Worm (Caenorhabditis elegans) whole organism, L4 larva: Measurements from ENCODE around the gene ver-4.

Experiments used
- T26A8.4 ChIP-seq: fragments of 200-800 bp; sonication (Bioruptor generic); IDR thresholded peaks from 2 replicates; pipeline ENCODE4 v1.3.6; 2022; ENCODE audit warnings: missing genetic modification characterization, missing compliant biosample characterization
- aha-1 ChIP-seq: fragments of 150-350 bp; peaks from one replicate; lab custom pipeline; 2014; ENCODE audit warnings: missing biosample characterization, missing genetic modification characterization
- aly-2 ChIP-seq: sonication (generic microtip); optimal IDR thresholded peaks from 2 replicates; lab custom pipeline; 2018; ENCODE audit warnings: missing biosample characterization, missing genetic modification characterization
- ceh-20 ChIP-seq: fragments of 200-800 bp; sonication (Bioruptor generic); IDR thresholded peaks from 2 replicates; pipeline ENCODE4 v1.3.6; 2022; ENCODE audit warnings: missing genetic modification reagents, missing genetic modification characterization, missing compliant biosample characterization
- ceh-44 ChIP-seq: fragments of 200-800 bp; sonication (Bioruptor generic); IDR thresholded peaks from 2 replicates; pipeline ENCODE4 v1.3.6; 2022; ENCODE audit warnings: missing genetic modification reagents, missing genetic modification characterization, missing compliant biosample characterization
- ceh-62 ChIP-seq: sonication (generic microtip); optimal IDR thresholded peaks from 2 replicates; lab custom pipeline; 2017; ENCODE audit warnings: missing biosample characterization, missing genetic modification characterization
- ceh-82 ChIP-seq: sonication (generic microtip); optimal IDR thresholded peaks from 2 replicates; lab custom pipeline; 2017; ENCODE audit warnings: missing biosample characterization, missing genetic modification characterization
- ctbp-1 ChIP-seq: fragments of 200-800 bp; sonication (Bioruptor generic); IDR thresholded peaks from 2 replicates; pipeline ENCODE4 v1.3.6; 2022; ENCODE audit warnings: missing genetic modification reagents, missing genetic modification characterization, missing compliant biosample characterization
- daf-16 ChIP-seq, 3 experiments: sonication (generic microtip); optimal IDR thresholded peaks; 2 replicates each; lab custom pipeline; 2016 to 2017; ENCODE audit warnings: missing genetic modification characterization in 3 of 3, missing genetic modification reagents in 3 of 3, mild to moderate bottlenecking in 2 of 3, missing compliant biosample characterization in 2 of 3, missing biosample characterization in 1 of 3, moderate library complexity in 1 of 3
- daf-8 ChIP-seq: fragments of 200-800 bp; sonication (Bioruptor generic); IDR thresholded peaks from 2 replicates; pipeline ENCODE4 v1.3.6; 2022; ENCODE audit warnings: missing genetic modification characterization, missing compliant biosample characterization
- dmd-6 ChIP-seq: fragments of 200-800 bp; sonication (Bioruptor generic); IDR thresholded peaks from 2 replicates; pipeline ENCODE4 v1.3.6; 2022; ENCODE audit warnings: missing genetic modification reagents, missing genetic modification characterization, missing compliant biosample characterization
- dmd-8 ChIP-seq: fragments of 200-800 bp; sonication (Bioruptor generic); IDR thresholded peaks from 2 replicates; pipeline ENCODE4 v1.3.6; 2022; ENCODE audit warnings: missing genetic modification characterization, missing compliant biosample characterization
- duxl-1 ChIP-seq: sonication (generic microtip); optimal IDR thresholded peaks from 2 replicates; lab custom pipeline; 2016; ENCODE audit warnings: mild to moderate bottlenecking, missing genetic modification characterization, moderate library complexity, missing compliant biosample characterization; ENCODE audit not compliant: poor library complexity
- dve-1 ChIP-seq: sonication (generic microtip); optimal IDR thresholded peaks from 2 replicates; lab custom pipeline; 2017; ENCODE audit warnings: antibody characterized with exemption, mild to moderate bottlenecking, missing genetic modification characterization, missing compliant biosample characterization; ENCODE audit not compliant: insufficient read depth
- hif-1 ChIP-seq, 2 experiments: sonication (generic microtip); optimal IDR thresholded peaks; 2 replicates each; lab custom pipeline; 2016 to 2017; ENCODE audit warnings: missing compliant biosample characterization in 2 of 2, missing genetic modification characterization in 2 of 2, missing genetic modification reagents in 2 of 2, missing genotype in 2 of 2, mild to moderate bottlenecking in 1 of 2
- hlh-11 ChIP-seq: fragments of 200-800 bp; sonication (Bioruptor generic); optimal IDR thresholded peaks from 2 replicates; lab custom pipeline; 2018; ENCODE audit warnings: mild to moderate bottlenecking, missing genetic modification characterization, missing compliant biosample characterization
- hlh-30 ChIP-seq: sonication (generic microtip); optimal IDR thresholded peaks from 2 replicates; lab custom pipeline; 2017; ENCODE audit warnings: antibody characterized with exemption, mild to moderate bottlenecking, missing genetic modification characterization, missing compliant biosample characterization; ENCODE audit not compliant: insufficient read depth
- hmg-1.1 ChIP-seq: fragments of 200-800 bp; sonication (Bioruptor generic); IDR thresholded peaks from 2 replicates; pipeline ENCODE4 v1.3.6; 2022; ENCODE audit warnings: missing genetic modification reagents, missing genetic modification characterization, missing compliant biosample characterization
- lin-1 ChIP-seq: fragments of 200-800 bp; sonication (Bioruptor generic); IDR thresholded peaks from 2 replicates; pipeline ENCODE4 v1.3.6; 2022; ENCODE audit warnings: missing genetic modification reagents, missing genetic modification characterization, missing compliant biosample characterization
- lin-15B ChIP-seq: fragments of 150-350 bp; sonication (generic microtip); optimal IDR thresholded peaks from 3 replicates; lab custom pipeline; 2014; ENCODE audit warnings: missing biosample characterization, missing genetic modification characterization
- lin-29 ChIP-seq: fragments of 200-800 bp; sonication (Bioruptor generic); IDR thresholded peaks from 2 replicates; pipeline ENCODE4 v1.3.6; 2022; ENCODE audit warnings: missing genetic modification reagents, missing genetic modification characterization, missing compliant biosample characterization
- madf-9 ChIP-seq: fragments of 200-800 bp; sonication (Bioruptor generic); conservative IDR thresholded peaks from 2 replicates; pipeline ENCODE4 v1.3.6; 2022; ENCODE audit warnings: missing genetic modification reagents, missing genetic modification characterization, missing compliant biosample characterization
- mdt-29 ChIP-seq: fragments of 200-800 bp; sonication (Bioruptor generic); IDR thresholded peaks from 2 replicates; pipeline ENCODE4 v1.3.6; 2022; ENCODE audit warnings: missing genetic modification reagents, missing genetic modification characterization, missing compliant biosample characterization
- mxl-2 ChIP-seq: fragments of 200-800 bp; sonication (Bioruptor generic); conservative IDR thresholded peaks from 2 replicates; pipeline ENCODE4 v1.3.6; 2022; ENCODE audit warnings: missing genetic modification reagents, missing genetic modification characterization, missing compliant biosample characterization
- mxl-3 ChIP-seq: fragments of 200-800 bp; sonication (Bioruptor generic); optimal IDR thresholded peaks from 2 replicates; lab custom pipeline; 2018; ENCODE audit warnings: mild to moderate bottlenecking, missing genetic modification characterization, missing compliant biosample characterization
- nhr-237 ChIP-seq: sonication (generic microtip); optimal IDR thresholded peaks from 2 replicates; lab custom pipeline; 2017; ENCODE audit warnings: missing biosample characterization, missing genetic modification characterization
- nhr-28 ChIP-seq: fragments of 150-350 bp; optimal IDR thresholded peaks from 2 replicates; lab custom pipeline; 2014; ENCODE audit warnings: missing biosample characterization, missing genetic modification characterization
- nhr-41 ChIP-seq: fragments of 200-800 bp; sonication (Bioruptor generic); IDR thresholded peaks from 2 replicates; pipeline ENCODE4 v1.3.6; 2022; ENCODE audit warnings: missing genetic modification reagents, missing genetic modification characterization, missing compliant biosample characterization
- nhr-77 ChIP-seq: fragments of 150-350 bp; optimal IDR thresholded peaks from 2 replicates; lab custom pipeline; 2014; ENCODE audit warnings: missing biosample characterization, missing genetic modification characterization
- php-3 ChIP-seq: fragments of 200-800 bp; sonication (Bioruptor generic); IDR thresholded peaks from 2 replicates; pipeline ENCODE4 v1.3.6; 2022; ENCODE audit warnings: missing genetic modification reagents, missing genetic modification characterization, missing compliant biosample characterization
- pqm-1 ChIP-seq: sonication (generic microtip); optimal IDR thresholded peaks from 2 replicates; lab custom pipeline; 2017; ENCODE audit warnings: missing biosample characterization, missing genetic modification characterization
- saeg-2 ChIP-seq: fragments of 200-800 bp; sonication (Bioruptor generic); IDR thresholded peaks from 2 replicates; pipeline ENCODE4 v1.3.6; 2022; ENCODE audit warnings: missing genetic modification reagents, missing genetic modification characterization, missing compliant biosample characterization
- spr-3 ChIP-seq: fragments of 200-800 bp; sonication (Bioruptor generic); optimal IDR thresholded peaks from 2 replicates; lab custom pipeline; 2018; ENCODE audit warnings: mild to moderate bottlenecking, missing genetic modification characterization, missing compliant biosample characterization
- tag-97 ChIP-seq: fragments of 200-800 bp; sonication (Bioruptor generic); IDR thresholded peaks from 2 replicates; pipeline ENCODE4 v1.3.6; 2022; ENCODE audit warnings: missing genetic modification characterization, missing compliant biosample characterization
- tra-1 ChIP-seq: fragments of 200-800 bp; sonication (Bioruptor generic); IDR thresholded peaks from 2 replicates; pipeline ENCODE4 v1.3.6; 2022; ENCODE audit warnings: missing genetic modification reagents, missing genetic modification characterization, missing compliant biosample characterization
- zag-1 ChIP-seq: fragments of 150-350 bp; optimal IDR thresholded peaks from 2 replicates; lab custom pipeline; 2014; ENCODE audit warnings: missing biosample characterization, missing genetic modification characterization
- ztf-11 ChIP-seq: fragments of 150-350 bp; optimal IDR thresholded peaks from 2 replicates; lab custom pipeline; 2014; ENCODE audit warnings: missing biosample characterization, missing genetic modification characterization
- ztf-7 ChIP-seq: fragments of 150-350 bp; optimal IDR thresholded peaks from 2 replicates; lab custom pipeline; 2014; ENCODE audit warnings: missing biosample characterization, missing genetic modification characterization

ver-4 gene

DNA sequence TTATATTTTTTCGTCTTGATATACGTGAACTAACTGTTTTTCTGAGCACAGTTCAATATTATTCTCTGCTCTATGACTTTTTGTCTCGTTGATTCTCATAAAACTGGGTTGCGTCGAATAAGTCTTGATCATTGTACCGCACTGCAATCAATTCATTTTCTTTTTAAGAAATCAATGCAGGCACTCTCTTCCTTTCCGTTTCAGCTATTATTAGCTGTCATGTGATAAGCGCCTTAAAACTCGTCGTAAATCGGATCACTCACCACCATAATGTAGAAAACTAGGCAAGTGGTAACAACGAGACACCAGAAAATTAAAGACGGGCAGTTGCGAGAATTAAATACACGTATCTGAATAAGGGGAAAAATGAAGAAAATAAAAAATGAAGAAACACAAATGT, 25.2 kb downstream of the ver-4 start:
- TF ChIP-seq spr-3 (GFP tag; lab: Kevin White, UChicago) = no peak
- no peak for TF ChIP-seq T26A8.4 (GFP tag; lab: Robert Waterston, UW)
- TF ChIP-seq ceh-82 (tag; lab: Kevin White, UChicago) = no peak
- TF ChIP-seq daf-16 (GFP tag; optimal IDR thresholded peaks at IDR 0.05; lab: Kevin White, UChicago) = no peak
- TF ChIP-seq daf-16 (tag; optimal IDR thresholded peaks at IDR 0.05; lab: Kevin White, UChicago) = peak; percentile 63
- peak; percentile 49 for TF ChIP-seq dmd-6 (GFP tag; lab: Robert Waterston, UW)
- no peak for TF ChIP-seq ceh-62
- no peak for TF ChIP-seq duxl-1
- no peak for TF ChIP-seq nhr-41
- TF ChIP-seq hmg-1.1 = no peak
- TF ChIP-seq hlh-30 (tag; lab: Kevin White, UChicago) = peak; percentile 8
- TF ChIP-seq lin-15B (tag; lab: Kevin White, UChicago) = no peak
- peak; percentile 47 for TF ChIP-seq hlh-11 (tag; lab: Kevin White, UChicago)
- TF ChIP-seq aly-2 (tag; lab: Kevin White, UChicago) = no peak
- TF ChIP-seq php-3 = peak; percentile 20; the same call in 1 of the 2 replicates
- TF ChIP-seq ceh-44 (GFP tag; lab: Robert Waterston, UW) = no peak
- TF ChIP-seq nhr-28 = peak; percentile 21
- TF ChIP-seq ceh-20 = no peak
- no peak for TF ChIP-seq madf-9 (GFP tag; lab: Robert Waterston, UW)
- TF ChIP-seq daf-8 = no peak
- peak; percentile 59 for TF ChIP-seq dve-1 (tag; lab: Kevin White, UChicago)
- TF ChIP-seq mxl-3 (GFP tag; lab: Kevin White, UChicago) = no peak
- TF ChIP-seq hif-1 (tag; optimal IDR thresholded peaks at IDR 0.05; lab: Kevin White, UChicago) = no peak
- TF ChIP-seq lin-29 (GFP tag; lab: Robert Waterston, UW) = no peak
- TF ChIP-seq saeg-2 (GFP tag; lab: Robert Waterston, UW) = no peak
- no peak for TF ChIP-seq zag-1 (tag; lab: Kevin White, UChicago)

DNA sequence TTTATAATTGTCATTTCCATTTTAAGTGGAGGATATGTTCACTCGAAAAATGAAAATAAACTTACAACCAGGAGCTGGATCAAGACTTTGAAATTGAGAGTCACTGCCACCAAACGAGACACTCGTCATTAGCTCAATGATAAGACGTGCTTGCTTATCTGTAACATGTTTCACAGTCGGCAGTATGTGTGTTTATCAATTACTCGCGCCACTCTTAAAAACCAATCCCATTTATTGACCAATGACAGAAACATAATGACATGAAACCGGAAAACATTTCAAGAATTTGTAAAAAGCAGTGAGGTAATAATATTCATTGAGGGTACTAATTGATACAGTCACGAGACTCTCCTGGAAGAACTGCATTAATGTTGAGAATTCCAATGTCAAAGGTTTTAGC, 25.9 kb downstream of the ver-4 start, which contains the start of gene del-5:
del-5 (minus strand) TSS at position 130 of the 400 bp plus-strand sequence.
- TF ChIP-seq dve-1 (tag; lab: Kevin White, UChicago) = peak; percentile 70
- TF ChIP-seq ztf-11 (tag; lab: Kevin White, UChicago) = no peak
- no peak for TF ChIP-seq mxl-2 (GFP tag; lab: Robert Waterston, UW)
- peak; percentile 24 for TF ChIP-seq ztf-7 (tag; lab: Kevin White, UChicago)
- TF ChIP-seq hlh-11 (tag; lab: Kevin White, UChicago) = peak; percentile 73
- peak; percentile 57; the same call in 1 of the 2 replicates for TF ChIP-seq php-3
- peak; percentile 54; the same call in 1 of the 2 replicates for TF ChIP-seq tra-1
- TF ChIP-seq nhr-28 = peak; percentile 41
- peak; percentile 78 for TF ChIP-seq dmd-6 (GFP tag; lab: Robert Waterston, UW)
- no peak for TF ChIP-seq daf-16 (GFP tag; optimal IDR thresholded peaks at IDR 0.05; lab: Kevin White, UChicago)
- TF ChIP-seq daf-16 (tag; optimal IDR thresholded peaks at IDR 0.05; lab: Kevin White, UChicago) = peak; percentile 95
- TF ChIP-seq dmd-8 (GFP tag; lab: Robert Waterston, UW) = no peak
- TF ChIP-seq mdt-29 = no peak
- TF ChIP-seq hlh-30 (tag; lab: Kevin White, UChicago) = peak; percentile 16
- TF ChIP-seq nhr-237 = no peak
- TF ChIP-seq pqm-1 (tag; lab: Kevin White, UChicago) = peak; percentile 89
- peak; percentile 58 for TF ChIP-seq nhr-77 (tag; lab: Kevin White, UChicago)
- TF ChIP-seq mxl-3 (GFP tag; lab: Kevin White, UChicago) = peak; percentile 13
- no peak for TF ChIP-seq tag-97 (GFP tag; lab: Robert Waterston, UW)
- TF ChIP-seq lin-1 (GFP tag; lab: Robert Waterston, UW) = peak; percentile 67; the same call in 1 of the 2 replicates

DNA sequence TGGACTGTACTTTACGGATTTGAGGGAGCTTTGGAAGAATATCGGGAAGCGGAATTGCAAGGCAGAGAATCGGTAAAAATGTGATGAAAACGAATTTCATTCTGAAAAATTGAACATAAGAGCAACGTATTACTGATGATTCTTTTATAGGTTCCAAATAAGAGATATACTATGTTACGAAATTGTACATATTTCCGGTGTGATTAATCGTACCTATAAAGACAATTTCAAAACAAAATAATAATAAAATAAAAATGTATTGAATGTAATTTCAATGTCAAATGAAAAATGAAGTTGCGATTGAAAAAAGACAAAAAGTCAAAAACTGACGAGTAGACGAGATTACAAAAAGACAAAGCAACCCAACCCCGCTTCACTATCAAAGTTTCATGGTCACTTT, 26.8 kb downstream of the ver-4 start, which contains the start of gene ttr-31:
ttr-31 (minus strand) TSS at position 101 of the 400 bp plus-strand sequence.
- TF ChIP-seq mxl-3 (GFP tag; lab: Kevin White, UChicago) (no peak), aha-1 (tag; lab: Kevin White, UChicago) (no peak), hif-1 (tag; optimal IDR thresholded peaks at IDR 0.05; lab: Kevin White, UChicago) (no peak), ctbp-1 (GFP tag; lab: Robert Waterston, UW) (no peak)
